Worm (Caenorhabditis elegans): Measurements from ENCODE around the gene F18F11.4.
A peak's percentile ranks its signal among the peaks of the same experiment; 100 is the strongest.

DNA sequence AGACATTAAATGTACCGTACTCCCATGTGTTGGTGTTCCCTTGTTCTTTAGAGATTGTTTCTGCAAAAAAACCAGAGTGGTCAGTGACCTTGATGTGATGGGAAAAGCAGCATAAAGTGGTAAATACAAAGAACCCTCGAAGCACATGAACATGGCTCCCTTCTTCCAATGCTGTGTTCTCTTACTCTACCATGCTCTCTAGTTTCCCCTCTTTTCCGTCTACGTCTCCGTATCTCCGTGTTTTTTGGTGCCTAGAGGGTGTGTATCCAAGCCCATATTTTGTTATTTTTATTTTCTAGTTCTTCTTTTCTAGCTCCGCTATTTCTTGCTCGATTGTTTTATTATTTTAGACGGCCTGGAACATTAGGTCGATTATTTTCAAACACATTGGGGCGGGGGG lies 24.1 kb upstream of the F18F11.4 start:
- TF ChIP-seq nhr-77 (tag; optimal IDR thresholded peaks at IDR 0.05) (no peak), lin-15B (tag; optimal IDR thresholded peaks at IDR 0.05) (peak; percentile 26), nhr-76 (tag; optimal IDR thresholded peaks at IDR 0.05) (no peak), ZK546.5 (tag; optimal IDR thresholded peaks at IDR 0.05) (no peak)

Data from whole organism, L3 larva.